Worm (Caenorhabditis elegans) whole organism, young adult: ENCODE data around the gene crb-3.

Source experiments
- B0019.2 ChIP-seq: fragments of 200-800 bp; sonication (Bioruptor generic); conservative IDR thresholded peaks from 2 replicates; pipeline ENCODE4 v1.3.6; 2022; ENCODE audit warnings: missing genetic modification reagents, missing genetic modification characterization, missing compliant biosample characterization
- B0261.1 ChIP-seq: sonication (generic microtip); optimal IDR thresholded peaks from 2 replicates; lab custom pipeline; 2016; ENCODE audit warnings: mild to moderate bottlenecking, missing genetic modification characterization, moderate library complexity, missing compliant biosample characterization
- B0336.3 ChIP-seq: fragments of 200-800 bp; sonication (Bioruptor generic); IDR thresholded peaks from 2 replicates; pipeline ENCODE4 v1.3.6; 2022; ENCODE audit warnings: missing genetic modification characterization, missing compliant biosample characterization
- D2030.7 ChIP-seq: fragments of 200-800 bp; sonication (Bioruptor generic); IDR thresholded peaks from 2 replicates; pipeline ENCODE4 v1.3.6; 2022; ENCODE audit warnings: missing genetic modification reagents, missing genetic modification characterization, missing compliant biosample characterization
- F22D6.2 ChIP-seq: sonication (generic microtip); optimal IDR thresholded peaks from 2 replicates; lab custom pipeline; 2016; ENCODE audit warnings: mild to moderate bottlenecking, missing genetic modification characterization, missing compliant biosample characterization
- F37B4.10 ChIP-seq: fragments of 200-800 bp; sonication (Bioruptor generic); IDR thresholded peaks from 2 replicates; pipeline ENCODE4 v1.3.6; 2022; ENCODE audit warnings: missing genetic modification characterization, missing compliant biosample characterization
- F49E8.2 ChIP-seq: sonication (generic microtip); optimal IDR thresholded peaks from 3 replicates; lab custom pipeline; 2017; ENCODE audit warnings: missing genetic modification characterization, mild to moderate bottlenecking, missing compliant biosample characterization, antibody characterized with exemption, moderate library complexity; ENCODE audit not compliant: insufficient read depth
- K12H6.12 ChIP-seq: fragments of 200-800 bp; sonication (Bioruptor generic); optimal IDR thresholded peaks from 2 replicates; lab custom pipeline; 2018; ENCODE audit warnings: mild to moderate bottlenecking, missing genetic modification characterization, missing compliant biosample characterization
- T07F8.4 ChIP-seq: sonication (generic microtip); optimal IDR thresholded peaks from 2 replicates; lab custom pipeline; 2016; ENCODE audit warnings: mild to moderate bottlenecking, missing genetic modification characterization, moderate library complexity, missing compliant biosample characterization
- T26A5.8 ChIP-seq: sonication (generic microtip); optimal IDR thresholded peaks from 2 replicates; lab custom pipeline; 2016; ENCODE audit warnings: missing genetic modification characterization, missing compliant biosample characterization
- Y53F4B.3 ChIP-seq: fragments of 200-800 bp; sonication (Bioruptor generic); IDR thresholded peaks from 2 replicates; pipeline ENCODE4 v1.3.6; 2022; ENCODE audit warnings: missing genetic modification reagents, missing genetic modification characterization, missing compliant biosample characterization
- Y56A3A.18 ChIP-seq: fragments of 200-800 bp; sonication (Bioruptor generic); IDR thresholded peaks from 2 replicates; pipeline ENCODE4 v1.3.6; 2022; ENCODE audit warnings: missing genetic modification reagents, missing genetic modification characterization, missing compliant biosample characterization
- ZK185.1 ChIP-seq: sonication (generic microtip); optimal IDR thresholded peaks from 2 replicates; lab custom pipeline; 2016; ENCODE audit warnings: mild to moderate bottlenecking, missing genetic modification characterization, missing compliant biosample characterization; ENCODE audit not compliant: poor library complexity, severe bottlenecking
- ama-1 ChIP-seq, 3 experiments: fragments of 150-350 bp in 1 of 3; sonication (generic microtip) in 2 of 3; optimal IDR thresholded peaks; 2 replicates each; lab custom pipeline; 2014 to 2018; ENCODE audit warnings: missing biosample characterization in 2 of 3, missing genetic modification characterization in 2 of 3, missing genetic modification reagents in 2 of 3
- aptf-2 ChIP-seq: fragments of 200-800 bp; sonication (Bioruptor generic); conservative IDR thresholded peaks from 2 replicates; pipeline ENCODE4 v1.3.6; 2022; ENCODE audit warnings: missing genetic modification reagents, missing genetic modification characterization, missing compliant biosample characterization
- ceh-40 ChIP-seq: fragments of 200-800 bp; sonication (Bioruptor generic); IDR thresholded peaks from 2 replicates; pipeline ENCODE4 v1.3.6; 2022; ENCODE audit warnings: missing genetic modification characterization, missing compliant biosample characterization
- ceh-58 ChIP-seq: fragments of 200-800 bp; sonication (Bioruptor generic); IDR thresholded peaks from 2 replicates; pipeline ENCODE4 v1.3.6; 2022; ENCODE audit warnings: missing genetic modification characterization, missing compliant biosample characterization
- ceh-79 ChIP-seq: sonication (generic microtip); optimal IDR thresholded peaks from 2 replicates; lab custom pipeline; 2017; ENCODE audit warnings: mild to moderate bottlenecking, missing genetic modification characterization, missing compliant biosample characterization
- egl-44 ChIP-seq: fragments of 200-800 bp; sonication (Bioruptor generic); IDR thresholded peaks from 2 replicates; pipeline ENCODE4 v1.3.6; 2022; ENCODE audit warnings: missing genetic modification reagents, missing genetic modification characterization, missing compliant biosample characterization
- ekl-4 ChIP-seq: fragments of 200-800 bp; sonication (Bioruptor generic); IDR thresholded peaks from 2 replicates; pipeline ENCODE4 v1.3.6; 2022; ENCODE audit warnings: missing genetic modification reagents, missing genetic modification characterization, missing compliant biosample characterization
- him-1 ChIP-seq: sonication (generic microtip); optimal IDR thresholded peaks from 2 replicates; lab custom pipeline; 2016; ENCODE audit warnings: missing genotype, missing genetic modification reagents, missing genetic modification characterization, missing compliant biosample characterization
- hmg-1.2 ChIP-seq: fragments of 200-800 bp; sonication (Bioruptor generic); IDR thresholded peaks from 2 replicates; pipeline ENCODE4 v1.3.6; 2022; ENCODE audit warnings: missing genetic modification reagents, missing genetic modification characterization, missing compliant biosample characterization
- hmg-20 ChIP-seq: fragments of 200-800 bp; sonication (Bioruptor generic); IDR thresholded peaks from 2 replicates; pipeline ENCODE4 v1.3.6; 2022; ENCODE audit warnings: missing genetic modification reagents, missing genetic modification characterization, missing compliant biosample characterization
- lag-1 ChIP-seq: fragments of 200-800 bp; sonication (Bioruptor generic); IDR thresholded peaks from 2 replicates; pipeline ENCODE4 v1.3.6; 2022; ENCODE audit warnings: missing genetic modification reagents, missing genetic modification characterization, missing compliant biosample characterization
- lin-26 ChIP-seq: fragments of 200-800 bp; sonication (Bioruptor generic); IDR thresholded peaks from 2 replicates; pipeline ENCODE4 v1.3.6; 2022; ENCODE audit warnings: missing genetic modification reagents, missing genetic modification characterization, missing compliant biosample characterization
- lin-40 ChIP-seq: sonication (generic microtip); optimal IDR thresholded peaks from 2 replicates; lab custom pipeline; 2016; ENCODE audit warnings: missing genetic modification characterization, mild to moderate bottlenecking, missing compliant biosample characterization, missing genotype, missing genetic modification reagents
- lin-54 ChIP-seq: fragments of 200-800 bp; sonication (Bioruptor generic); optimal IDR thresholded peaks from 2 replicates; lab custom pipeline; 2018; ENCODE audit warnings: mild to moderate bottlenecking, missing genetic modification characterization, missing compliant biosample characterization
- lsl-1 ChIP-seq: fragments of 200-800 bp; sonication (Bioruptor generic); optimal IDR thresholded peaks from 2 replicates; lab custom pipeline; 2018; ENCODE audit warnings: mild to moderate bottlenecking, missing genetic modification characterization, moderate library complexity, missing compliant biosample characterization
- lsy-27 ChIP-seq: sonication (generic microtip); optimal IDR thresholded peaks from 2 replicates; lab custom pipeline; 2017; ENCODE audit warnings: missing genetic modification characterization, mild to moderate bottlenecking, missing compliant biosample characterization, antibody characterized with exemption, missing genotype, borderline replicate concordance; ENCODE audit not compliant: insufficient read depth
- mes-4 ChIP-seq: sonication (generic microtip); optimal IDR thresholded peaks from 2 replicates; lab custom pipeline; 2016; ENCODE audit warnings: missing genotype, missing genetic modification characterization, missing compliant biosample characterization
- mxl-1 ChIP-seq: sonication (generic microtip); optimal IDR thresholded peaks from 2 replicates; lab custom pipeline; 2016; ENCODE audit warnings: missing genetic modification characterization, missing compliant biosample characterization
- nhr-27 ChIP-seq: fragments of 200-800 bp; sonication (Bioruptor generic); optimal IDR thresholded peaks from 2 replicates; lab custom pipeline; 2018; ENCODE audit warnings: mild to moderate bottlenecking, missing genetic modification characterization, moderate library complexity, missing compliant biosample characterization
- nhr-80 ChIP-seq: sonication (generic microtip); optimal IDR thresholded peaks from 2 replicates; lab custom pipeline; 2016; ENCODE audit warnings: missing genetic modification characterization, missing compliant biosample characterization
- nhr-90 ChIP-seq: sonication (generic microtip); optimal IDR thresholded peaks from 2 replicates; lab custom pipeline; 2016; ENCODE audit warnings: missing genotype, mild to moderate bottlenecking, missing genetic modification characterization, missing compliant biosample characterization
- pbrm-1 ChIP-seq: fragments of 200-800 bp; sonication (Bioruptor generic); IDR thresholded peaks from 2 replicates; pipeline ENCODE4 v1.3.6; 2022; ENCODE audit warnings: missing genetic modification reagents, missing genetic modification characterization, missing compliant biosample characterization
- rcor-1 ChIP-seq: fragments of 200-800 bp; sonication (Bioruptor generic); IDR thresholded peaks from 2 replicates; pipeline ENCODE4 v1.3.6; 2022; ENCODE audit warnings: missing genetic modification reagents, missing genetic modification characterization, missing compliant biosample characterization
- rec-8 ChIP-seq, 2 experiments: sonication (generic microtip); optimal IDR thresholded peaks; 2 replicates each; lab custom pipeline; 2016; ENCODE audit warnings: mild to moderate bottlenecking in 2 of 2, missing genetic modification characterization in 2 of 2, missing genetic modification reagents in 2 of 2, missing genotype in 2 of 2, missing biosample characterization in 1 of 2, missing compliant biosample characterization in 1 of 2, moderate library complexity in 1 of 2
- sea-2 ChIP-seq: fragments of 200-800 bp; sonication (Bioruptor generic); IDR thresholded peaks from 2 replicates; pipeline ENCODE4 v1.3.6; 2022; ENCODE audit warnings: missing genetic modification characterization, missing compliant biosample characterization
- snpc-1.1 ChIP-seq: sonication (generic microtip); optimal IDR thresholded peaks from 2 replicates; lab custom pipeline; 2017; ENCODE audit warnings: missing genetic modification characterization, mild to moderate bottlenecking, missing compliant biosample characterization, antibody characterized with exemption, moderate library complexity, missing genotype, missing genetic modification reagents; ENCODE audit not compliant: insufficient read depth
- snpc-1.3 ChIP-seq: sonication (generic microtip); optimal IDR thresholded peaks from 2 replicates; lab custom pipeline; 2017; ENCODE audit warnings: missing genetic modification characterization, mild to moderate bottlenecking, missing compliant biosample characterization, antibody characterized with exemption, moderate library complexity, missing genotype, missing genetic modification reagents; ENCODE audit not compliant: insufficient read depth
- snpc-4 ChIP-seq, 5 experiments: fragments of 150-350 bp in 1 of 5; sonication (generic microtip) in 4 of 5; optimal IDR thresholded peaks; 2 replicates each; lab custom pipeline; 2014 to 2018; ENCODE audit warnings: missing genetic modification characterization in 5 of 5, missing biosample characterization in 3 of 5, antibody characterized with exemption in 2 of 5, mild to moderate bottlenecking in 2 of 5, missing compliant biosample characterization in 2 of 5, missing genotype in 2 of 5, moderate library complexity in 2 of 5, missing genetic modification reagents in 1 of 5
- somi-1 ChIP-seq: fragments of 200-800 bp; sonication (Bioruptor generic); optimal IDR thresholded peaks from 2 replicates; lab custom pipeline; 2018; ENCODE audit warnings: mild to moderate bottlenecking, missing genetic modification characterization, missing compliant biosample characterization
- xnd-1 ChIP-seq: sonication (generic microtip); optimal IDR thresholded peaks from 2 replicates; lab custom pipeline; 2016; ENCODE audit warnings: missing genotype, missing genetic modification reagents, missing genetic modification characterization, missing compliant biosample characterization
- zim-3 ChIP-seq: sonication (generic microtip); optimal IDR thresholded peaks from 2 replicates; lab custom pipeline; 2017; ENCODE audit warnings: mild to moderate bottlenecking, missing genetic modification characterization, moderate library complexity, missing compliant biosample characterization
- ztf-25 ChIP-seq: fragments of 200-800 bp; sonication (Bioruptor generic); IDR thresholded peaks from 2 replicates; pipeline ENCODE4 v1.3.6; 2022; ENCODE audit warnings: missing genetic modification reagents, missing genetic modification characterization, missing compliant biosample characterization

crb-3 gene

DNA sequence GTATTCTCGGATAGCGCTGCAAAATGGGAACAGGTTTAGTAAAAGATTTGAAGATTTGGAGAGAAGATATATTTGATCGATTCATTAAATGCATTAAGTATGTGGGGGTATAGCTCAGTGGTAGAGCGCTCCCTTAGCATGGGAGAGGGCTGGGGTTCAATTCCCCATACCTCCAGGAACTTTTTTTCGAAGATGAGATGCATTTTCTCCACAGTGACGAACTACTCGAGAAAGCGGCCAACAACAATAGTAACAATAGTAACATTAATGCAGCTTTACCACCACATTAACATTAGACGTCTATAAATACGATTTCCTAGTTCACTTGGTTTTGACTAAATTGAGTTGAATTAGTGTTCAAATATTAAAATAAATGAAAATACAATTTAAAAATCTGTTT lies 34.1 kb downstream of the crb-3 start (continued):
- TF ChIP-seq lin-26 (peak; percentile 94), somi-1 (no peak), ekl-4 (no peak; the same call in 1 of the 2 replicates), B0336.3 (GFP tag; lab: Robert Waterston, UW) (no peak), snpc-1.1 (peak; percentile 10), B0261.1 (peak; percentile 78), sea-2 (no peak), ama-1 (optimal IDR thresholded peaks at IDR 0.05; lab: Kevin White, UChicago) (no peak), ama-1 (GFP tag; optimal IDR thresholded peaks at IDR 0.05; lab: Kevin White, UChicago) (peak in 1 of 2 experiments; percentile 48), F37B4.10 (GFP tag; lab: Robert Waterston, UW) (no peak), Y53F4B.3 (GFP tag; lab: Robert Waterston, UW) (no peak), D2030.7 (GFP tag; lab: Robert Waterston, UW) (peak; percentile 67), ceh-79 (no peak), hmg-1.2 (GFP tag; lab: Robert Waterston, UW) (peak; percentile 63), lag-1 (GFP tag; lab: Robert Waterston, UW) (no peak), lsl-1 (no peak), Y56A3A.18 (peak; percentile 51; the same call in 1 of the 2 replicates), lin-54 (peak; percentile 15), F49E8.2 (peak; percentile 53), aptf-2 (GFP tag; lab: Robert Waterston, UW) (no peak), snpc-4 (GFP tag; optimal IDR thresholded peaks at IDR 0.05; lab: Kevin White, UChicago) (peak; percentile 76), snpc-4 (tag; optimal IDR thresholded peaks at IDR 0.05; lab: Kevin White, UChicago) (peak in 3 of 4 experiments; percentile 25 to 70 (median 47)), lin-40 (tag; lab: Kevin White, UChicago) (no peak), K12H6.12 (tag; lab: Kevin White, UChicago) (no peak)

DNA sequence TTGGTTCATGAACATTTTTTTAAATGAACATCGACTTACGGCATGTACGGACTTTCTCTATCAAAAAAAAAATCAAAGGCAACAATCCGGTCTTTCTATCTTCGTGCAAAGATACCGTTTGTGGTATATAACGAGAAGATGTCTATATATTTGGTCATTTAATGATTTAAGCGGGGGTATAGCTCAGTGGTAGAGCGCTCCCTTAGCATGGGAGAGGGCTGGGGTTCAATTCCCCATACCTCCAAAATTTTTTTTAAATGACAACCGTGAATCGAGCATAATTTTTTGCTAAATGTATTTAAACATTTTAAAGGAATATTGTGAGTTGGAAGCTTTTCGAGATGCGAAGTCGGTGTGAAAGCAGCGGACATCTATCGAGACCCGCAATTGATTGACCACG lies 35.1 kb downstream of the crb-3 start:
- 0 out of 2 replicates have a peak, but pooled peaks have one; percentile 53 for TF ChIP-seq pbrm-1 (GFP tag; lab: Robert Waterston, UW)
- peak; percentile 20; the same call in 1 of the 2 replicates for TF ChIP-seq rcor-1
- peak; percentile 35 to 63 for TF ChIP-seq rec-8 (tag; optimal IDR thresholded peaks at IDR 0.05; lab: Kevin White, UChicago)
- 0 out of 2 replicates have a peak, but pooled peaks have one; percentile 41 for TF ChIP-seq hmg-20 (GFP tag; lab: Robert Waterston, UW)
- TF ChIP-seq B0019.2 (GFP tag; lab: Robert Waterston, UW) = no peak
- TF ChIP-seq lsy-27 (tag; lab: Kevin White, UChicago) = peak; percentile 13
- TF ChIP-seq ZK185.1 (tag; lab: Kevin White, UChicago) = peak; percentile 23
- peak; percentile 83 for TF ChIP-seq snpc-1.3 (tag; lab: Kevin White, UChicago)
- TF ChIP-seq nhr-80 (tag; lab: Kevin White, UChicago) = peak; percentile 6
- no peak for TF ChIP-seq zim-3 (tag; lab: Kevin White, UChicago)
- TF ChIP-seq F22D6.2 (tag; lab: Kevin White, UChicago) = no peak
- TF ChIP-seq somi-1 = peak; percentile 60
- peak; percentile 86 for TF ChIP-seq him-1 (tag; lab: Kevin White, UChicago)
- TF ChIP-seq snpc-4 (GFP tag; optimal IDR thresholded peaks at IDR 0.05; lab: Kevin White, UChicago) = peak; percentile 49
- no peak for TF ChIP-seq snpc-4 (tag; optimal IDR thresholded peaks at IDR 0.05; lab: Kevin White, UChicago)
- peak; percentile 84 for TF ChIP-seq nhr-90 (tag; lab: Kevin White, UChicago)
- TF ChIP-seq ceh-58 (GFP tag; lab: Robert Waterston, UW) = no peak
- no peak for TF ChIP-seq nhr-27 (tag; lab: Kevin White, UChicago)
- peak; percentile 79 for TF ChIP-seq egl-44 (GFP tag; lab: Robert Waterston, UW)
- peak; percentile 44 for TF ChIP-seq snpc-1.1
- no peak for TF ChIP-seq xnd-1 (tag; lab: Kevin White, UChicago)
- TF ChIP-seq T26A5.8 = no peak
- TF ChIP-seq T07F8.4 (tag; lab: Kevin White, UChicago) = peak; percentile 58
- TF ChIP-seq lin-40 (tag; lab: Kevin White, UChicago) = no peak
- no peak for TF ChIP-seq aptf-2 (GFP tag; lab: Robert Waterston, UW)
- peak; percentile 76 for TF ChIP-seq B0261.1
- peak; percentile 86; the same call in 1 of the 2 replicates for TF ChIP-seq ztf-25
- TF ChIP-seq mxl-1 (tag; lab: Kevin White, UChicago) = peak; percentile 57
- peak; percentile 56 for TF ChIP-seq D2030.7 (GFP tag; lab: Robert Waterston, UW)
- peak; percentile 74 for TF ChIP-seq mes-4 (tag; lab: Kevin White, UChicago)
- 0 out of 2 replicates have a peak, but pooled peaks have one; percentile 54 for TF ChIP-seq ceh-40 (GFP tag; lab: Robert Waterston, UW)
